Fruit fly (Drosophila melanogaster): ENCODE measurements around the gene Mnt.
A peak's percentile ranks its signal among the peaks of the same experiment; 100 is the strongest.

Mnt gene

dm6 chrX:3682483-3682813, 10.8 kb downstream of the Mnt start (continued):
- TF ChIP-seq Bteb2 (GFP tag; optimal IDR thresholded peaks at IDR 0.05) (no peak), fd102C (GFP tag; optimal IDR thresholded peaks at IDR 0.05) (no peak), CG8089 (GFP tag; optimal IDR thresholded peaks at IDR 0.05) (no peak), Meics (GFP tag; optimal IDR thresholded peaks at IDR 0.05) (no peak), CG10543 (GFP tag; optimal IDR thresholded peaks at IDR 0.05) (no peak), Dp (GFP tag; optimal IDR thresholded peaks at IDR 0.05) (no peak), Atf6 (GFP tag; IDR thresholded peaks at IDR 0.05) (no peak), cg (GFP tag; optimal IDR thresholded peaks at IDR 0.05) (peak; percentile 64), CG11560 (tag; IDR thresholded peaks at IDR 0.05) (no peak), unc-4 (GFP tag; IDR thresholded peaks at IDR 0.05; ENCODE audit: partially characterized antibody) (no peak), Trl (optimal IDR thresholded peaks at IDR 0.05) (peak; percentile 17 to 26), Trl (GFP tag; optimal IDR thresholded peaks at IDR 0.05) (no peak), CG8281 (tag; optimal IDR thresholded peaks at IDR 0.05) (peak; percentile 94), Hr39 (optimal IDR thresholded peaks at IDR 0.05) (no peak), CG8388 (GFP tag; optimal IDR thresholded peaks at IDR 0.05) (no peak), seq (GFP tag; IDR thresholded peaks at IDR 0.05) (no peak), CG8290 (GFP tag; optimal IDR thresholded peaks at IDR 0.05) (no peak), CG8290 (tag; optimal IDR thresholded peaks at IDR 0.05) (no peak), mam (GFP tag; optimal IDR thresholded peaks at IDR 0.05) (no peak), lilli (GFP tag; optimal IDR thresholded peaks at IDR 0.05) (no peak), Sox100B (GFP tag; optimal IDR thresholded peaks at IDR 0.05) (no peak), Ravus (GFP tag; IDR thresholded peaks at IDR 0.05) (no peak), CG3847 (GFP tag; IDR thresholded peaks at IDR 0.05) (no peak), Pdp1 (GFP tag; optimal IDR thresholded peaks at IDR 0.05) (no peak), Hr78 (GFP tag; optimal IDR thresholded peaks at IDR 0.05) (peak in 1 of 2 experiments; percentile 96), H2.0 (GFP tag; IDR thresholded peaks at IDR 0.05) (no peak), CG10267 (tag; optimal IDR thresholded peaks at IDR 0.05) (no peak), CG18476 (GFP tag; optimal IDR thresholded peaks at IDR 0.05) (no peak), CG9797 (GFP tag; optimal IDR thresholded peaks at IDR 0.05) (no peak), Jarid2 (GFP tag; optimal IDR thresholded peaks at IDR 0.05) (no peak), ssp (GFP tag; IDR thresholded peaks at IDR 0.05) (no peak), Kr (GFP tag; optimal IDR thresholded peaks at IDR 0.05) (no peak)

dm6 chrX:3684809-3685533, 13.4 kb downstream of the Mnt start:
- TF ChIP-seq CG12071 (GFP tag; optimal IDR thresholded peaks at IDR 0.05): no peak
- TF ChIP-seq Atf-2 (GFP tag; optimal IDR thresholded peaks at IDR 0.05): no peak
- TF ChIP-seq Trl (optimal IDR thresholded peaks at IDR 0.05): peak; percentile 46 to 51
- no peak for TF ChIP-seq Trl (GFP tag; optimal IDR thresholded peaks at IDR 0.05)
- no peak for TF ChIP-seq CG11723 (GFP tag; optimal IDR thresholded peaks at IDR 0.05)
- TF ChIP-seq Jarid2 (GFP tag; optimal IDR thresholded peaks at IDR 0.05): no peak
- no peak for TF ChIP-seq disco-r (GFP tag; optimal IDR thresholded peaks at IDR 0.05)
- no peak for TF ChIP-seq CG10979 (tag; optimal IDR thresholded peaks at IDR 0.05)
- TF ChIP-seq scrt (GFP tag; optimal IDR thresholded peaks at IDR 0.05): peak; percentile 86
- TF ChIP-seq CG11504 (tag; optimal IDR thresholded peaks at IDR 0.05): peak; percentile 87
- peak; percentile 3 for TF ChIP-seq CG2120 (GFP tag; optimal IDR thresholded peaks at IDR 0.05)
- TF ChIP-seq abd-A (tag; optimal IDR thresholded peaks at IDR 0.05): no peak
- TF ChIP-seq Max (GFP tag; optimal IDR thresholded peaks at IDR 0.05): no peak
- no peak for TF ChIP-seq gfzf (GFP tag; optimal IDR thresholded peaks at IDR 0.05)
- TF ChIP-seq dati (GFP tag; IDR thresholded peaks at IDR 0.05): no peak
- 0 out of 3 replicates have a peak, but pooled peaks have one; percentile 16 for TF ChIP-seq row (GFP tag; IDR thresholded peaks at IDR 0.05)
- TF ChIP-seq CG11695 (GFP tag; IDR thresholded peaks at IDR 0.05): no peak
- TF ChIP-seq CG12299 (tag; optimal IDR thresholded peaks at IDR 0.05): no peak
- TF ChIP-seq seq (GFP tag; IDR thresholded peaks at IDR 0.05): no peak
- no peak for TF ChIP-seq CG12659 (GFP tag; optimal IDR thresholded peaks at IDR 0.05)
- no peak for TF ChIP-seq grn (GFP tag; optimal IDR thresholded peaks at IDR 0.05)
- no peak for TF ChIP-seq CkIIα-i1 (GFP tag; IDR thresholded peaks at IDR 0.05)
- peak; percentile 29 for TF ChIP-seq ewg (GFP tag; optimal IDR thresholded peaks at IDR 0.05)
- no peak for TF ChIP-seq CG6765 (GFP tag; optimal IDR thresholded peaks at IDR 0.05)
